Fruit fly (Drosophila melanogaster): ENCODE measurements around the gene nmo.

- no peak for TF ChIP-seq CG8478 (optimal IDR thresholded peaks at IDR 0.05)
- TF ChIP-seq CTCF (optimal IDR thresholded peaks at IDR 0.05): no peak
These were observed 54.9 kb downstream of the nmo start for dm6 chr3L:8033776-8034175.
